Fruit fly (Drosophila melanogaster) whole organism, wandering third instar larva: ENCODE data around the gene CG5861.
A peak's percentile ranks its signal among the peaks of the same experiment; 100 is the strongest.

Experiments used
- Abd-B ChIP-seq: fragments of >200 bp; optimal IDR thresholded peaks from 2 replicates; lab custom pipeline; 2017; ENCODE audit warnings: missing biosample characterization, missing genetic modification characterization
- CG32264 ChIP-seq: fragments of 200-800 bp; sonication (Bioruptor generic); optimal IDR thresholded peaks from 2 replicates; lab custom pipeline; 2016; ENCODE audit warnings: missing biosample characterization, missing genetic modification characterization
- CG9705 ChIP-seq: fragments of 200-800 bp; sonication (Bioruptor generic); optimal IDR thresholded peaks from 2 replicates; lab custom pipeline; 2018; ENCODE audit warnings: missing biosample characterization, mild to moderate bottlenecking, missing genetic modification characterization
- CrebA ChIP-seq: fragments of 200-800 bp; sonication (Bioruptor generic); optimal IDR thresholded peaks from 2 replicates; lab custom pipeline; 2016; ENCODE audit warnings: missing biosample characterization, mild to moderate bottlenecking, missing genetic modification characterization, borderline replicate concordance
- Dfd ChIP-seq: fragments of >200 bp; optimal IDR thresholded peaks from 2 replicates; lab custom pipeline; 2017; ENCODE audit warnings: missing biosample characterization, missing genetic modification characterization
- Dif ChIP-seq: fragments of 200-275, 200-300 bp; sonication (Bioruptor generic); optimal IDR thresholded peaks from 2 replicates; lab custom pipeline; 2018; ENCODE audit warnings: missing biosample characterization, missing genetic modification characterization; ENCODE audit not compliant: partially characterized antibody
- GATAd ChIP-seq: sonication (Bioruptor generic); optimal IDR thresholded peaks from 2 replicates; lab custom pipeline; 2016; ENCODE audit warnings: missing biosample characterization, missing genetic modification characterization
- HLH106 ChIP-seq: fragments of 200-800 bp; optimal IDR thresholded peaks from 3 replicates; lab custom pipeline; 2019; ENCODE audit warnings: missing biosample characterization, mild to moderate bottlenecking, missing genetic modification characterization, moderate library complexity
- Hnf4 ChIP-seq: fragments of 200-800 bp; sonication (Bioruptor generic); optimal IDR thresholded peaks from 2 replicates; lab custom pipeline; 2016; ENCODE audit warnings: missing biosample characterization, mild to moderate bottlenecking, missing genetic modification characterization
- Hr78 ChIP-seq: fragments of >200 bp; optimal IDR thresholded peaks from 2 replicates; lab custom pipeline; 2017; ENCODE audit warnings: missing biosample characterization, missing genetic modification characterization
- Hr83 ChIP-seq: fragments of 200-300 bp; sonication (Bioruptor generic); optimal IDR thresholded peaks from 2 replicates; lab custom pipeline; 2016; ENCODE audit warnings: missing biosample characterization, mild to moderate bottlenecking, missing genetic modification characterization, moderate library complexity; ENCODE audit not compliant: poor library complexity, severe bottlenecking
- Jra ChIP-seq: sonication (Bioruptor generic); optimal IDR thresholded peaks from 2 replicates; lab custom pipeline; 2016; ENCODE audit warnings: missing biosample characterization, missing genetic modification characterization
- Mio ChIP-seq: sonication (Bioruptor generic); optimal IDR thresholded peaks from 2 replicates; lab custom pipeline; 2016; ENCODE audit warnings: missing biosample characterization, missing genetic modification characterization
- Myc ChIP-seq: fragments of >200 bp; optimal IDR thresholded peaks from 2 replicates; lab custom pipeline; 2017
- N ChIP-seq: fragments of >200 bp; optimal IDR thresholded peaks from 2 replicates; lab custom pipeline; 2018; ENCODE audit warnings: missing biosample characterization, missing external identifiers, missing genetic modification characterization
- OdsH ChIP-seq: fragments of 200-800 bp; sonication (Bioruptor generic); optimal IDR thresholded peaks from 2 replicates; lab custom pipeline; 2016; ENCODE audit warnings: missing biosample characterization, mild to moderate bottlenecking, missing genetic modification characterization
- Rel ChIP-seq, 2 experiments: fragments of 200-800 bp; sonication (Bioruptor generic) in 1 of 2; optimal IDR thresholded peaks; 2 replicates in 1 of 2; 3 replicates in 1 of 2; lab custom pipeline; 2016 to 2019; ENCODE audit warnings: mild to moderate bottlenecking in 2 of 2, missing biosample characterization in 2 of 2, missing genetic modification characterization in 2 of 2, moderate library complexity in 1 of 2
- Sp1 ChIP-seq: fragments of 200-800 bp; sonication (Bioruptor generic); optimal IDR thresholded peaks from 3 replicates; lab custom pipeline; 2019; ENCODE audit warnings: missing biosample characterization, mild to moderate bottlenecking, missing genetic modification characterization, moderate library complexity
- Vsx2 ChIP-seq: fragments of 200-300, 225-300 bp; sonication (Bioruptor generic); optimal IDR thresholded peaks from 2 replicates; lab custom pipeline; 2018; ENCODE audit warnings: missing biosample characterization, missing genetic modification characterization; ENCODE audit not compliant: partially characterized antibody
- br ChIP-seq: fragments of 200-800 bp; sonication (Bioruptor generic); optimal IDR thresholded peaks from 2 replicates; lab custom pipeline; 2016; ENCODE audit warnings: missing biosample characterization, missing genetic modification characterization
- brk ChIP-seq: fragments of 200-800 bp; sonication (Bioruptor generic); optimal IDR thresholded peaks from 2 replicates; lab custom pipeline; 2016; ENCODE audit warnings: missing biosample characterization, mild to moderate bottlenecking, missing genetic modification characterization
- dl ChIP-seq, 2 experiments: fragments of 175-275, 200-275 bp in 1 of 2; fragments of 200-275 bp in 1 of 2; sonication (Bioruptor generic); optimal IDR thresholded peaks; lab custom pipeline; 2018; ENCODE audit warnings: mild to moderate bottlenecking in 2 of 2, missing biosample characterization in 2 of 2, missing genetic modification characterization in 2 of 2, moderate library complexity in 2 of 2; ENCODE audit not compliant: partially characterized antibody in 2 of 2, insufficient read depth in 1 of 2
- dmrt93B ChIP-seq: fragments of 200-800 bp; sonication (Bioruptor generic); optimal IDR thresholded peaks from 2 replicates; lab custom pipeline; 2018; ENCODE audit warnings: missing biosample characterization, mild to moderate bottlenecking, missing genetic modification characterization
- dsf ChIP-seq: sonication (Bioruptor generic); optimal IDR thresholded peaks from 2 replicates; lab custom pipeline; 2016; ENCODE audit warnings: missing biosample characterization, missing genetic modification characterization, borderline replicate concordance
- ey ChIP-seq: fragments of 200-800 bp; sonication (Bioruptor generic); optimal IDR thresholded peaks from 2 replicates; lab custom pipeline; 2016; ENCODE audit warnings: missing biosample characterization, missing genetic modification characterization
- foxo ChIP-seq, 2 experiments: fragments of 200-800 bp; sonication (Bioruptor generic); optimal IDR thresholded peaks; 2 replicates in 1 of 2; 3 replicates in 1 of 2; lab custom pipeline; 2016 to 2017; ENCODE audit warnings: missing biosample characterization in 2 of 2, missing genetic modification characterization in 2 of 2
- fru ChIP-seq: fragments of 200-800 bp; sonication (Bioruptor generic); optimal IDR thresholded peaks from 3 replicates; lab custom pipeline; 2016; ENCODE audit warnings: missing biosample characterization, mild to moderate bottlenecking, missing genetic modification characterization
- h ChIP-seq: fragments of 200-800 bp; sonication (Bioruptor generic); optimal IDR thresholded peaks from 3 replicates; lab custom pipeline; 2016; ENCODE audit warnings: missing biosample characterization, mild to moderate bottlenecking, missing genetic modification characterization
- jim ChIP-seq: fragments of 175-275, 200-325 bp; sonication (Bioruptor generic); optimal IDR thresholded peaks from 2 replicates; lab custom pipeline; 2016; ENCODE audit warnings: missing biosample characterization, mild to moderate bottlenecking, missing genetic modification characterization
- lola ChIP-seq: fragments of >200 bp; optimal IDR thresholded peaks from 2 replicates; lab custom pipeline; 2017; ENCODE audit warnings: missing biosample characterization, missing genetic modification characterization
- pan ChIP-seq: fragments of >200 bp; optimal IDR thresholded peaks from 2 replicates; lab custom pipeline; 2017
- psq ChIP-seq: fragments of 200-800 bp; sonication (Bioruptor generic); optimal IDR thresholded peaks from 3 replicates; lab custom pipeline; 2017; ENCODE audit warnings: missing biosample characterization, mild to moderate bottlenecking, missing genetic modification characterization, moderate library complexity
- rgr ChIP-seq: fragments of 200-800 bp; sonication (Bioruptor generic); optimal IDR thresholded peaks from 3 replicates; lab custom pipeline; 2016; ENCODE audit warnings: missing biosample characterization, mild to moderate bottlenecking, missing genetic modification characterization
- sage ChIP-seq: fragments of 200-800 bp; sonication (Bioruptor generic); optimal IDR thresholded peaks from 2 replicates; lab custom pipeline; 2016; ENCODE audit warnings: missing biosample characterization, mild to moderate bottlenecking, missing genetic modification characterization
- sv ChIP-seq: fragments of 200-800 bp; sonication (Bioruptor generic); optimal IDR thresholded peaks from 3 replicates; lab custom pipeline; 2016; ENCODE audit warnings: missing biosample characterization, missing genetic modification characterization
- tai ChIP-seq: sonication (Bioruptor generic); optimal IDR thresholded peaks from 2 replicates; lab custom pipeline; 2016; ENCODE audit warnings: missing biosample characterization, missing genetic modification characterization
- usp ChIP-seq: fragments of >200 bp; optimal IDR thresholded peaks from 2 replicates; lab custom pipeline; 2017; ENCODE audit warnings: missing biosample characterization, missing genetic modification characterization
- woc ChIP-seq: sonication (Bioruptor generic); optimal IDR thresholded peaks from 2 replicates; lab custom pipeline; 2016; ENCODE audit warnings: missing biosample characterization, mild to moderate bottlenecking, missing genetic modification characterization

CG5861 gene

dm6 chr2L:16351805-16352584, 44.9 kb upstream of the CG5861 start:
- peak; percentile 23 for TF ChIP-seq Dfd (GFP tag; lab: Kevin White, UChicago)
- TF ChIP-seq dsf (GFP tag; lab: Kevin White, UChicago): no peak

DNA sequence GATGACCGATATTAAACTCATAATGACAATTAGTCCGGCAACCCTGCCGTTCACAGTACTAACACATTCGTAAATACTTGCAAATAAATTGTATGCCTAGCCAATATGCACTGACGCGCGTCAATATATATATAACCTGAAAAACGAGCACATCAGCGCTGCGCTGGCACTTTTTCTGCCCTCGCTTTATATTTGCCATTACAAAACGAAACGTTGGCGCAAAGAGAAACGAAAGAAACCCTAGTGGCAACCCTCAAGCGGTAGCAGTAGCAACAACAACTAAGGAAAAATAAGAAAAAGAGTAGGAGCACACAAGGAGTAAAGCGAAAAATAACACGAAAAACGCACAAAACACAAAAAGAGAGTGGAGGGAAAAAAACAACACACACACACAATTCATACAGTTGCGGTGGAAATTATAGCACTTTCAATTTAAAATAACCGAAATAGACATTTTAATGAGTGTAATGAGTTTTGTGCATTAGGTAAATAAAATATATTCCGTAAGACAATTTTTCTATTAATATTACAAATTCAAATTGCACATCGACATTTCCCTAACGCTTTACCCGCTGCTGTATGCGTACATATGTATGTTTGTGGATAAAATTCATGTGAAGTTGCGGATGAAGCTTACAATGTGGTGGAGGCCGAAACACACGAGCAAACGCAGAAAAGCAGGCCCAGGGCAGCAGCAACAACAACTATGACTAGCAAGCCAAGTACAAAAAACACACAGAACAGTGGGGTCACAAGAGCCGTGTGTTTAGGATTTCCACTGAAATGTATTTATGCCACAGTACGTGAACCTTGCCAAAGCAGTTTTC, 43.9 kb upstream of the CG5861 start:
- TF ChIP-seq OdsH (GFP tag; lab: Kevin White, UChicago) (peak; percentile 99), h (peak; percentile 99), jim (GFP tag; lab: Kevin White, UChicago) (peak; percentile 44), CrebA (GFP tag; lab: Kevin White, UChicago) (peak; percentile 96), lola (no peak), Dfd (GFP tag; lab: Kevin White, UChicago) (peak; percentile 91), sv (GFP tag; lab: Kevin White, UChicago) (peak; percentile 99), CG32264 (peak; percentile 95), CG9705 (GFP tag; lab: Kevin White, UChicago) (peak; percentile 98), psq (GFP tag; lab: Kevin White, UChicago) (peak; percentile 100), brk (GFP tag; lab: Kevin White, UChicago) (peak; percentile 98), Rel (GFP tag; optimal IDR thresholded peaks at IDR 0.05; lab: Kevin White, UChicago) (peak; percentile 95), Rel (tag; optimal IDR thresholded peaks at IDR 0.05; lab: Kevin White, UChicago) (peak; percentile 93), br (GFP tag; lab: Kevin White, UChicago) (peak; percentile 99), dmrt93B (GFP tag; lab: Kevin White, UChicago) (peak; percentile 98), Hr83 (peak; percentile 47), Abd-B (GFP tag; lab: Kevin White, UChicago) (no peak), woc (GFP tag; lab: Kevin White, UChicago) (peak; percentile 99), sage (GFP tag; lab: Kevin White, UChicago) (peak; percentile 98), foxo (GFP tag; optimal IDR thresholded peaks at IDR 0.05; lab: Kevin White, UChicago) (peak; percentile 93 to 99), Jra (GFP tag; lab: Kevin White, UChicago) (peak; percentile 98), Vsx2 (GFP tag; lab: Kevin White, UChicago) (no peak), rgr (GFP tag; lab: Kevin White, UChicago) (peak; percentile 99), dsf (GFP tag; lab: Kevin White, UChicago) (peak; percentile 90), pan (lab: Kevin White, UChicago) (no peak), tai (GFP tag; lab: Kevin White, UChicago) (peak; percentile 96), HLH106 (tag; lab: Kevin White, UChicago) (peak; percentile 99), fru (peak; percentile 99), ey (GFP tag; lab: Kevin White, UChicago) (peak; percentile 99), GATAd (GFP tag; lab: Kevin White, UChicago) (peak; percentile 92), Dif (GFP tag; lab: Kevin White, UChicago) (no peak), Sp1 (GFP tag; lab: Kevin White, UChicago) (peak; percentile 100), Mio (GFP tag; lab: Kevin White, UChicago) (peak; percentile 89), N (GFP tag; lab: Kevin White, UChicago) (no peak), Hnf4 (GFP tag; lab: Kevin White, UChicago) (peak; percentile 98), usp (GFP tag; lab: Kevin White, UChicago) (no peak), dl (GFP tag; optimal IDR thresholded peaks at IDR 0.05; lab: Kevin White, UChicago; ENCODE audit: insufficient read depth in 1 of 2, partially characterized antibody in 2 of 2) (no peak), Hr78 (GFP tag; lab: Kevin White, UChicago) (no peak), Myc (no peak)
